Worm (Caenorhabditis elegans) whole organism, early embryonic: Measurements from ENCODE around the gene picd-1.

ENCODE experiments used
- B0310.2 ChIP-seq: sonication (generic microtip); optimal IDR thresholded peaks from 2 replicates; lab custom pipeline; 2016; ENCODE audit warnings: mild to moderate bottlenecking, missing genetic modification characterization, missing compliant biosample characterization
- F13C5.2 ChIP-seq: sonication (generic microtip); optimal IDR thresholded peaks from 2 replicates; lab custom pipeline; 2017; ENCODE audit warnings: mild to moderate bottlenecking, missing genetic modification characterization, inconsistent platforms, missing compliant biosample characterization
- aly-1 ChIP-seq: sonication (generic microtip); optimal IDR thresholded peaks from 2 replicates; lab custom pipeline; 2016; ENCODE audit warnings: missing genetic modification characterization, missing compliant biosample characterization
- ama-1 ChIP-seq: fragments of 150-350 bp; optimal IDR thresholded peaks from 2 replicates; lab custom pipeline; 2014
- ceh-13 ChIP-seq: fragments of 200-800 bp; sonication (Bioruptor generic); optimal IDR thresholded peaks from 2 replicates; lab custom pipeline; 2018; ENCODE audit warnings: mild to moderate bottlenecking, missing genetic modification characterization, missing compliant biosample characterization
- ceh-36 ChIP-seq: sonication (generic microtip); optimal IDR thresholded peaks from 2 replicates; lab custom pipeline; 2016; ENCODE audit warnings: missing genetic modification characterization, inconsistent platforms, missing compliant biosample characterization
- ets-7 ChIP-seq: sonication (generic microtip); optimal IDR thresholded peaks from 2 replicates; lab custom pipeline; 2016; ENCODE audit warnings: missing genotype, missing genetic modification characterization, missing compliant biosample characterization
- flt-1 ChIP-seq: fragments of 200-800 bp; sonication (Bioruptor generic); IDR thresholded peaks from 2 replicates; pipeline ENCODE4 v1.3.6; 2022; ENCODE audit warnings: missing genetic modification characterization, missing compliant biosample characterization
- hmbx-1 ChIP-seq: sonication (generic microtip); optimal IDR thresholded peaks from 2 replicates; lab custom pipeline; 2016; ENCODE audit warnings: mild to moderate bottlenecking, missing genetic modification characterization, missing compliant biosample characterization
- hmg-4 ChIP-seq: fragments of 200-800 bp; sonication (Bioruptor generic); optimal IDR thresholded peaks from 2 replicates; lab custom pipeline; 2018; ENCODE audit warnings: mild to moderate bottlenecking, missing genetic modification characterization, missing compliant biosample characterization
- hnd-1 ChIP-seq: sonication (generic microtip); optimal IDR thresholded peaks from 2 replicates; lab custom pipeline; 2016; ENCODE audit warnings: missing genetic modification characterization, missing compliant biosample characterization
- pes-1 ChIP-seq: fragments of 200-800 bp; sonication (Bioruptor generic); IDR thresholded peaks from 2 replicates; pipeline ENCODE4 v1.3.6; 2022; ENCODE audit warnings: missing genetic modification reagents, missing genetic modification characterization, missing compliant biosample characterization
- scrt-1 ChIP-seq: fragments of 200-800 bp; sonication (Bioruptor generic); IDR thresholded peaks from 2 replicates; pipeline ENCODE4 v1.3.6; 2022; ENCODE audit warnings: missing genetic modification characterization, missing compliant biosample characterization
- sea-1 ChIP-seq: fragments of 200-800 bp; sonication (Bioruptor generic); conservative IDR thresholded peaks from 2 replicates; pipeline ENCODE4 v1.3.6; 2022; ENCODE audit warnings: missing genetic modification characterization, missing compliant biosample characterization
- tbx-11 ChIP-seq: fragments of 200-800 bp; sonication (Bioruptor generic); IDR thresholded peaks from 2 replicates; pipeline ENCODE4 v1.3.6; 2022; ENCODE audit warnings: missing genetic modification characterization, missing compliant biosample characterization
- tbx-37 ChIP-seq: fragments of 200-800 bp; sonication (Bioruptor generic); conservative IDR thresholded peaks from 2 replicates; pipeline ENCODE4 v1.3.6; 2022; ENCODE audit warnings: missing genetic modification reagents, missing genetic modification characterization, missing compliant biosample characterization
- tra-4 ChIP-seq: sonication (generic microtip); optimal IDR thresholded peaks from 2 replicates; lab custom pipeline; 2017; ENCODE audit warnings: missing genetic modification characterization, missing compliant biosample characterization

Gene picd-1

ce11 chrV:104474-104873, at the start of gene picd-1:
TSS of gene picd-1 (plus strand) at chrV:104825.
- TF ChIP-seq tra-4 (tag; lab: Kevin White, UChicago), result no peak
- TF ChIP-seq ama-1, result no peak
- TF ChIP-seq F13C5.2 (tag; lab: Kevin White, UChicago), result peak; percentile 32
- peak; percentile 27 for TF ChIP-seq hmg-4 (GFP tag; lab: Kevin White, UChicago)
- peak; percentile 22; the same call in 1 of the 2 replicates for TF ChIP-seq scrt-1 (GFP tag; lab: Robert Waterston, UW)

- TF ChIP-seq B0310.2 (tag; lab: Kevin White, UChicago) (no peak), tra-4 (tag; lab: Kevin White, UChicago) (no peak), flt-1 (no peak), aly-1 (tag; lab: Kevin White, UChicago) (no peak), sea-1 (GFP tag; lab: Robert Waterston, UW) (no peak), scrt-1 (GFP tag; lab: Robert Waterston, UW) (no peak), ama-1 (no peak), ceh-36 (tag; lab: Kevin White, UChicago) (no peak)
Observed at ce11 chrV:55946-56345, 48.7 kb upstream of the picd-1 start, which contains the start of gene srt-52. TSS of gene srt-52 (minus strand) at chrV:56046.

ce11 chrV:58971-59370, 45.7 kb upstream of the picd-1 start, which contains the start of gene cyp-29A3:
TSS of gene cyp-29A3 (plus strand) at chrV:59239.
- TF ChIP-seq ceh-36 (tag; lab: Kevin White, UChicago) (no peak), hmg-4 (GFP tag; lab: Kevin White, UChicago) (no peak), hnd-1 (tag; lab: Kevin White, UChicago) (no peak), F13C5.2 (tag; lab: Kevin White, UChicago) (no peak), aly-1 (tag; lab: Kevin White, UChicago) (no peak), ets-7 (tag; lab: Kevin White, UChicago) (no peak), pes-1 (no peak), tra-4 (tag; lab: Kevin White, UChicago) (no peak), scrt-1 (GFP tag; lab: Robert Waterston, UW) (no peak)

DNA sequence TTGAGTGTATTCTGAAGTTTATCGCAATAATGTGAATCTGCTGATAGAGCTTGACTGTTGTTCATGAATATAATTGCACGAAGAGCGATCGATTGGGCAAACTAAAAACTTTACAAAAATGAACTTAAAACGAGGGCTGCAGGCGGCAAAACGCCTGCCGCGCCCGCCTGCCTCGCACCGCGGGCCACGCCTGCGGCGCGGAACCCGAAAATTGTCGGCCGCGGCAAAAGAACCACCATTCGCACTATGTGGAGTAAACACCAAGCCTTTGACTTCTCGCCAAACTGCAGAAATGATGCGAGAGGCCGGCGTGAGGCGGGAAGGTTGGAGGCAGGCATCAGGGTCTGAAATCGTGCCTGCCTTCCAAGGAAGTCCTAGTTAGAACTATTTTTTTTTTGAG, 40.7 kb upstream of the picd-1 start:
- TF ChIP-seq flt-1 (no peak), F13C5.2 (tag; lab: Kevin White, UChicago) (no peak), hmg-4 (GFP tag; lab: Kevin White, UChicago) (no peak), tra-4 (tag; lab: Kevin White, UChicago) (no peak), B0310.2 (tag; lab: Kevin White, UChicago) (no peak), tbx-11 (GFP tag; lab: Robert Waterston, UW) (no peak), scrt-1 (GFP tag; lab: Robert Waterston, UW) (no peak), ets-7 (tag; lab: Kevin White, UChicago) (no peak), hnd-1 (tag; lab: Kevin White, UChicago) (no peak), aly-1 (tag; lab: Kevin White, UChicago) (no peak), ama-1 (no peak), hmbx-1 (tag; lab: Kevin White, UChicago) (no peak), sea-1 (GFP tag; lab: Robert Waterston, UW) (no peak), ceh-13 (GFP tag; lab: Kevin White, UChicago) (no peak), tbx-37 (no peak), pes-1 (no peak), ceh-36 (tag; lab: Kevin White, UChicago) (no peak)

DNA sequence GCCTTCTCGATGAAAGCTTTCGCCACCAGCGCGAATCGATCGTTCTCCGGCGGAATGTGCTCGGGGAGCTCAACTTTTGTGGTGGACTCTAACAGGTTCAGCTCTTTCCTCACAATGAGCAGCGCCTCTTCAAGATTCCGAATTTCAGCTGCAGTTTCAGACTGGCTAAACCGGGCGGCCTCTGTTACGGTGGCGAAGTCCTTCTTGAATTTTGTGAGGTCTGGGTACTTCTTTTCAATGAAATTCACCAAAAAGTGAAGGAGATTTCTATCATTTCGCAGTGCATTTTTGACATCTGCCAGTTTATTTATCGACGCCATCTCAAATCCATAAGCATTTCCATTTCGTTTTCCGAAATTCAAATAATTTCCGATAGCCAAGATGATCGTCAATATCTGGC, 38.1 kb upstream of the picd-1 start:
- TF ChIP-seq hmg-4 (GFP tag; lab: Kevin White, UChicago), result no peak
- no peak for TF ChIP-seq aly-1 (tag; lab: Kevin White, UChicago)
- TF ChIP-seq hmbx-1 (tag; lab: Kevin White, UChicago), result no peak
- no peak for TF ChIP-seq sea-1 (GFP tag; lab: Robert Waterston, UW)
- no peak for TF ChIP-seq scrt-1 (GFP tag; lab: Robert Waterston, UW)

ce11 chrV:68112-68511, 36.5 kb upstream of the picd-1 start:
- TF ChIP-seq ceh-13 (GFP tag; lab: Kevin White, UChicago) (no peak), scrt-1 (GFP tag; lab: Robert Waterston, UW) (no peak), F13C5.2 (tag; lab: Kevin White, UChicago) (no peak), ets-7 (tag; lab: Kevin White, UChicago) (no peak), aly-1 (tag; lab: Kevin White, UChicago) (no peak), flt-1 (no peak), ama-1 (no peak), tbx-37 (no peak), hmg-4 (GFP tag; lab: Kevin White, UChicago) (no peak), hmbx-1 (tag; lab: Kevin White, UChicago) (no peak), ceh-36 (tag; lab: Kevin White, UChicago) (no peak), pes-1 (no peak), sea-1 (GFP tag; lab: Robert Waterston, UW) (no peak), B0310.2 (tag; lab: Kevin White, UChicago) (no peak), hnd-1 (tag; lab: Kevin White, UChicago) (no peak), tra-4 (tag; lab: Kevin White, UChicago) (no peak), tbx-11 (GFP tag; lab: Robert Waterston, UW) (no peak)

- TF ChIP-seq pes-1 (no peak), B0310.2 (tag; lab: Kevin White, UChicago) (no peak), ama-1 (no peak)
Observed at ce11 chrV:83732-84131, 20.9 kb upstream of the picd-1 start, which contains the start of gene daam-1. TSS of gene daam-1 (minus strand) at chrV:83832.

- TF ChIP-seq flt-1, result no peak
- no peak for TF ChIP-seq hmbx-1 (tag; lab: Kevin White, UChicago)
- no peak for TF ChIP-seq hmg-4 (GFP tag; lab: Kevin White, UChicago)
- no peak for TF ChIP-seq tra-4 (tag; lab: Kevin White, UChicago)
- TF ChIP-seq aly-1 (tag; lab: Kevin White, UChicago), result no peak
- TF ChIP-seq tbx-37, result no peak
- TF ChIP-seq ets-7 (tag; lab: Kevin White, UChicago), result no peak
- no peak for TF ChIP-seq ceh-36 (tag; lab: Kevin White, UChicago)
Observed at ce11 chrV:102165-102564, 2.5 kb upstream of the picd-1 start.
